Worm (Caenorhabditis elegans): ENCODE results near the gene catp-5.

DNA sequence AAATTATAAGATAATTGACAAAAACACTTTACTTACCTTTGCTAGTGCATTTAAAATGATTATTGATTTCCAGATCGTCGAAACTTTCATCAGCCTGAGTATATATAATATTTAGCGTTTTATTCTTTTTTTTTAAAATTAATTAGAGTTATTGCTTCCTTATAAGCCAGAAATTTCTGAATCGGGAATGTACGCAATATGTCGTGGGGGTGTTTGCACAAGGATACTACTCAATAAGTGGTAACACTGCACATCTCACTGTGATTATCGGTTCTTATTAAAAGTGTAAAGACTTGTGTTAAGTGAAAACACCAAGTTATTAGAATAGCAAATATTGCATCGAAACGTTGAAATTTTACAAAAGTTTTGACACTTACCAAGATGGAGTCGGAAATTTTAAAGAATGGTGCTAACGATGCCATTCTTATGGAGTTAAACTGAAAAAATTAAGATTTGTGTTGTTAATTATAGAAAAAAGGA, 40.8 kb downstream of the catp-5 start, which contains the start of gene dim-1:
- peak; percentile 52 for TF ChIP-seq ces-1 (GFP tag; optimal IDR thresholded peaks at IDR 0.05)
- TF ChIP-seq mep-1 (tag; optimal IDR thresholded peaks at IDR 0.05): no peak
- TF ChIP-seq nhr-12 (tag; optimal IDR thresholded peaks at IDR 0.05): no peak
